Worm (Caenorhabditis elegans) whole organism, L1 larva: ENCODE measurements around the gene rpl-22.

ENCODE experiments used
- C34B4.2 ChIP-seq: sonication (generic microtip); optimal IDR thresholded peaks from 2 replicates; lab custom pipeline; 2017; ENCODE audit warnings: mild to moderate bottlenecking, missing genetic modification characterization, missing compliant biosample characterization
- Y116A8C.19 ChIP-seq: sonication (generic microtip); optimal IDR thresholded peaks from 2 replicates; lab custom pipeline; 2016; ENCODE audit warnings: missing compliant biosample characterization, missing genetic modification characterization, borderline replicate concordance
- alr-1 ChIP-seq: fragments of 200-800 bp; sonication (Bioruptor generic); optimal IDR thresholded peaks from 2 replicates; lab custom pipeline; 2018; ENCODE audit warnings: borderline replicate concordance, mild to moderate bottlenecking, missing genetic modification characterization, missing compliant biosample characterization
- ama-1 ChIP-seq: fragments of 150-350 bp; optimal IDR thresholded peaks from 2 replicates; lab custom pipeline; 2014
- blmp-1 ChIP-seq: fragments of 150-350 bp; optimal IDR thresholded peaks from 2 replicates; lab custom pipeline; 2014; ENCODE audit warnings: missing biosample characterization, missing genetic modification characterization
- ceh-82 ChIP-seq, 3 experiments: fragments of 150-350 bp in 1 of 3; sonication (generic microtip) in 2 of 3; optimal IDR thresholded peaks; 2 replicates each; lab custom pipeline; 2014 to 2017; ENCODE audit warnings: missing biosample characterization in 3 of 3, missing genetic modification characterization in 3 of 3
- ceh-88 ChIP-seq: fragments of 200-800 bp; sonication (Bioruptor generic); IDR thresholded peaks from 2 replicates; pipeline ENCODE4 v1.3.6; 2022; ENCODE audit warnings: missing genetic modification characterization, missing compliant biosample characterization
- ceh-90 ChIP-seq: sonication (generic microtip); optimal IDR thresholded peaks from 2 replicates; lab custom pipeline; 2016; ENCODE audit warnings: missing genetic modification characterization, missing compliant biosample characterization
- dpl-1 ChIP-seq, 3 experiments: fragments of 150-350 bp in 2 of 3; sonication (generic microtip) in 1 of 3; optimal IDR thresholded peaks; 2 replicates each; lab custom pipeline; 2014 to 2017; ENCODE audit warnings: missing biosample characterization in 3 of 3, missing genetic modification characterization in 3 of 3, missing genetic modification reagents in 3 of 3
- dsc-1 ChIP-seq: sonication (generic microtip); optimal IDR thresholded peaks from 2 replicates; lab custom pipeline; 2016; ENCODE audit warnings: mild to moderate bottlenecking, missing genetic modification characterization, missing compliant biosample characterization
- efl-1 ChIP-seq, 4 experiments: fragments of 150-350 bp; optimal IDR thresholded peaks in 3 of 4; peaks in 1 of 4; 1 replicate in 1 of 4; 2 replicates in 3 of 4; lab custom pipeline; 2014; ENCODE audit warnings: missing biosample characterization in 2 of 4, missing genetic modification characterization in 2 of 4, missing genetic modification reagents in 2 of 4
- efl-3 ChIP-seq: fragments of 200-800 bp; sonication (Bioruptor generic); optimal IDR thresholded peaks from 2 replicates; lab custom pipeline; 2018; ENCODE audit warnings: mild to moderate bottlenecking, missing genetic modification characterization, missing compliant biosample characterization
- egl-13 ChIP-seq: sonication (generic microtip); optimal IDR thresholded peaks from 2 replicates; lab custom pipeline; 2016; ENCODE audit warnings: missing genotype, missing genetic modification reagents, missing genetic modification characterization, missing compliant biosample characterization
- elt-3 ChIP-seq, 6 experiments: fragments of 150-350 bp in 1 of 6; sonication (generic microtip); optimal IDR thresholded peaks; 2 replicates each; lab custom pipeline; 2017 to 2018; ENCODE audit warnings: missing biosample characterization in 6 of 6, missing genetic modification characterization in 6 of 6, inconsistent platforms in 1 of 6
- ets-5 ChIP-seq: fragments of 200-800 bp; sonication (Bioruptor generic); IDR thresholded peaks from 2 replicates; pipeline ENCODE4 v1.3.6; 2022; ENCODE audit warnings: missing genetic modification characterization, missing compliant biosample characterization
- fkh-10 ChIP-seq: sonication (generic microtip); optimal IDR thresholded peaks from 2 replicates; lab custom pipeline; 2017; ENCODE audit warnings: missing biosample characterization, missing genetic modification reagents, missing genetic modification characterization
- fkh-4 ChIP-seq: sonication (generic microtip); optimal IDR thresholded peaks from 2 replicates; lab custom pipeline; 2016; ENCODE audit warnings: missing compliant biosample characterization, missing genetic modification characterization, borderline replicate concordance
- fkh-8 ChIP-seq: sonication (generic microtip); optimal IDR thresholded peaks from 2 replicates; lab custom pipeline; 2016; ENCODE audit warnings: mild to moderate bottlenecking, missing genetic modification characterization, missing compliant biosample characterization
- fos-1 ChIP-seq: fragments of 150-350 bp; optimal IDR thresholded peaks from 2 replicates; lab custom pipeline; 2014; ENCODE audit warnings: missing biosample characterization, missing genetic modification characterization
- hlh-4 ChIP-seq: sonication (generic microtip); optimal IDR thresholded peaks from 2 replicates; lab custom pipeline; 2016; ENCODE audit warnings: mild to moderate bottlenecking, missing genetic modification characterization, missing compliant biosample characterization
- hpl-2 ChIP-seq: fragments of 150-350 bp; optimal IDR thresholded peaks from 2 replicates; lab custom pipeline; 2014; ENCODE audit warnings: missing biosample characterization, missing genetic modification reagents, missing genetic modification characterization
- irx-1 ChIP-seq: sonication (generic microtip); optimal IDR thresholded peaks from 2 replicates; lab custom pipeline; 2016; ENCODE audit warnings: missing genetic modification characterization, missing compliant biosample characterization
- isw-1 ChIP-seq: fragments of 200-800 bp; sonication (Bioruptor generic); IDR thresholded peaks from 2 replicates; pipeline ENCODE4 v1.3.6; 2022; ENCODE audit warnings: missing genetic modification characterization, missing compliant biosample characterization
- lin-14 ChIP-seq: fragments of 200-800 bp; sonication (Bioruptor generic); optimal IDR thresholded peaks from 2 replicates; lab custom pipeline; 2018; ENCODE audit warnings: mild to moderate bottlenecking, missing genetic modification characterization, moderate library complexity, missing compliant biosample characterization
- lin-35 ChIP-seq, 2 experiments: fragments of 150-350 bp; optimal IDR thresholded peaks; 2 replicates each; lab custom pipeline; 2014; ENCODE audit warnings: missing biosample characterization in 2 of 2, missing genetic modification characterization in 2 of 2, missing genetic modification reagents in 2 of 2
- lin-39 ChIP-seq: fragments of 150-350 bp; optimal IDR thresholded peaks from 2 replicates; lab custom pipeline; 2014; ENCODE audit warnings: missing biosample characterization, missing genetic modification reagents, missing genetic modification characterization
- lsy-2 ChIP-seq, 2 experiments: fragments of 150-350 bp; optimal IDR thresholded peaks; 2 replicates each; lab custom pipeline; 2014; ENCODE audit warnings: missing biosample characterization in 2 of 2, missing genetic modification characterization in 2 of 2
- mdl-1 ChIP-seq, 2 experiments: fragments of 150-350 bp; optimal IDR thresholded peaks; 2 replicates each; lab custom pipeline; 2014 to 2017; ENCODE audit warnings: missing biosample characterization in 2 of 2, missing genetic modification characterization in 2 of 2, inconsistent platforms in 1 of 2
- mef-2 ChIP-seq: fragments of 150-350 bp; optimal IDR thresholded peaks from 2 replicates; lab custom pipeline; 2014; ENCODE audit warnings: missing biosample characterization, missing genetic modification characterization
- nhr-19 ChIP-seq: fragments of 200-800 bp; sonication (Bioruptor generic); conservative IDR thresholded peaks from 2 replicates; pipeline ENCODE4 v1.3.6; 2022; ENCODE audit warnings: missing genetic modification characterization, missing compliant biosample characterization
- nhr-20 ChIP-seq: sonication (generic microtip); optimal IDR thresholded peaks from 2 replicates; lab custom pipeline; 2016; ENCODE audit warnings: mild to moderate bottlenecking, missing genetic modification characterization, missing compliant biosample characterization
- nhr-237 ChIP-seq: fragments of 150-350 bp; optimal IDR thresholded peaks from 2 replicates; lab custom pipeline; 2014; ENCODE audit warnings: missing biosample characterization, missing genetic modification characterization
- nhr-71 ChIP-seq: sonication (generic microtip); optimal IDR thresholded peaks from 2 replicates; lab custom pipeline; 2016; ENCODE audit warnings: mild to moderate bottlenecking, missing genetic modification characterization, moderate library complexity, missing compliant biosample characterization
- nhr-85 ChIP-seq: sonication (generic microtip); peaks from one replicate; lab custom pipeline; 2016; ENCODE audit warnings: missing genetic modification characterization, inconsistent platforms, missing compliant biosample characterization
- pag-3 ChIP-seq: sonication (generic microtip); optimal IDR thresholded peaks from 2 replicates; lab custom pipeline; 2017; ENCODE audit warnings: missing genetic modification characterization, mild to moderate bottlenecking, missing compliant biosample characterization, antibody characterized with exemption, borderline replicate concordance; ENCODE audit not compliant: insufficient read depth
- pax-3 ChIP-seq: fragments of 200-800 bp; sonication (Bioruptor generic); optimal IDR thresholded peaks from 2 replicates; lab custom pipeline; 2018; ENCODE audit warnings: mild to moderate bottlenecking, missing genetic modification characterization, moderate library complexity, missing compliant biosample characterization
- pqm-1 ChIP-seq: sonication (generic microtip); optimal IDR thresholded peaks from 3 replicates; lab custom pipeline; 2017; ENCODE audit warnings: missing biosample characterization, missing genetic modification characterization
- rnt-1 ChIP-seq: sonication (generic microtip); optimal IDR thresholded peaks from 2 replicates; lab custom pipeline; 2016; ENCODE audit warnings: mild to moderate bottlenecking, missing genetic modification characterization, moderate library complexity, missing compliant biosample characterization
- snu-23 ChIP-seq: sonication (generic microtip); optimal IDR thresholded peaks from 2 replicates; lab custom pipeline; 2016; ENCODE audit warnings: missing genetic modification characterization, missing compliant biosample characterization
- tbx-2 ChIP-seq: sonication (generic microtip); optimal IDR thresholded peaks from 2 replicates; lab custom pipeline; 2016; ENCODE audit warnings: missing genetic modification characterization, missing compliant biosample characterization
- unc-62 ChIP-seq: fragments of 150-350 bp; optimal IDR thresholded peaks from 2 replicates; lab custom pipeline; 2014; ENCODE audit warnings: missing biosample characterization, missing genetic modification reagents, missing genetic modification characterization
- unc-98 ChIP-seq: fragments of 200-800 bp; sonication (Bioruptor generic); IDR thresholded peaks from 2 replicates; pipeline ENCODE4 v1.3.6; 2022; ENCODE audit warnings: missing genetic modification characterization, missing compliant biosample characterization
- xbp-1 ChIP-seq: sonication (generic microtip); optimal IDR thresholded peaks from 2 replicates; lab custom pipeline; 2016; ENCODE audit warnings: missing genetic modification characterization, missing compliant biosample characterization
- zip-4 ChIP-seq: fragments of 200-800 bp; sonication (Bioruptor generic); optimal IDR thresholded peaks from 2 replicates; lab custom pipeline; 2018; ENCODE audit warnings: mild to moderate bottlenecking, missing genetic modification characterization, moderate library complexity, missing compliant biosample characterization
- ztf-4 ChIP-seq: fragments of 150-350 bp; optimal IDR thresholded peaks from 2 replicates; lab custom pipeline; 2014; ENCODE audit warnings: missing biosample characterization, missing genetic modification characterization

rpl-22 gene

ce11 chrII:5019389-5020108, 35.9 kb upstream of the rpl-22 start (continued):
- TF ChIP-seq mdl-1 (tag; optimal IDR thresholded peaks at IDR 0.05; lab: Kevin White, UChicago): peak in 1 of 2 experiments; percentile 23
- TF ChIP-seq dsc-1 (tag; lab: Kevin White, UChicago): no peak
- TF ChIP-seq efl-1 (optimal IDR thresholded peaks at IDR 0.05; lab: Kevin White, UChicago): no peak
- peak in 1 of 2 experiments; percentile 89 for TF ChIP-seq efl-1 (GFP tag; optimal IDR thresholded peaks at IDR 0.05 in 1 of 2; lab: Kevin White, UChicago)
- TF ChIP-seq C34B4.2 (tag; lab: Kevin White, UChicago): no peak
- TF ChIP-seq zip-4 (GFP tag; lab: Kevin White, UChicago): no peak
- no peak for TF ChIP-seq egl-13
- peak; percentile 57 for TF ChIP-seq nhr-20
- TF ChIP-seq tbx-2 (tag; lab: Kevin White, UChicago): no peak
- TF ChIP-seq fkh-10 (GFP tag; lab: Kevin White, UChicago): no peak
- no peak for TF ChIP-seq ztf-4 (tag; lab: Kevin White, UChicago)
- TF ChIP-seq unc-98 (GFP tag; lab: Robert Waterston, UW): no peak
- no peak for TF ChIP-seq Y116A8C.19 (tag; lab: Kevin White, UChicago)
- no peak for TF ChIP-seq lin-39
- no peak for TF ChIP-seq fkh-4 (tag; lab: Kevin White, UChicago)
- TF ChIP-seq pag-3 (tag; lab: Kevin White, UChicago): no peak
- no peak for TF ChIP-seq fos-1 (tag; lab: Kevin White, UChicago)
- TF ChIP-seq hpl-2: no peak
- TF ChIP-seq snu-23 (GFP tag; lab: Kevin White, UChicago): peak; percentile 53
- TF ChIP-seq lin-35 (GFP tag; optimal IDR thresholded peaks at IDR 0.05; lab: Kevin White, UChicago): no peak
- no peak for TF ChIP-seq ceh-82 (tag; optimal IDR thresholded peaks at IDR 0.05; lab: Kevin White, UChicago)
- 0 out of 2 replicates have a peak, but pooled peaks have one; percentile 16 for TF ChIP-seq ceh-88
- no peak for TF ChIP-seq alr-1 (tag; lab: Kevin White, UChicago)
- no peak for TF ChIP-seq efl-3 (GFP tag; lab: Kevin White, UChicago)
- peak; percentile 89 for TF ChIP-seq nhr-85 (tag; lab: Kevin White, UChicago)
- peak; percentile 54 for TF ChIP-seq nhr-71
- no peak for TF ChIP-seq nhr-19 (GFP tag; lab: Robert Waterston, UW)
- peak; percentile 20 for TF ChIP-seq pqm-1 (tag; lab: Kevin White, UChicago)
- TF ChIP-seq lsy-2 (tag; optimal IDR thresholded peaks at IDR 0.05; lab: Kevin White, UChicago): peak; percentile 10 to 60
- TF ChIP-seq ets-5: no peak
- no peak for TF ChIP-seq nhr-237 (tag; lab: Kevin White, UChicago)
- no peak for TF ChIP-seq mef-2 (tag; lab: Kevin White, UChicago)
- TF ChIP-seq xbp-1 (tag; lab: Kevin White, UChicago): no peak
- peak in 5 of 6 experiments; percentile 12 to 89 (median 84) for TF ChIP-seq elt-3 (tag; optimal IDR thresholded peaks at IDR 0.05; lab: Kevin White, UChicago)
- no peak for TF ChIP-seq rnt-1 (tag; lab: Kevin White, UChicago)
- no peak for TF ChIP-seq ceh-90 (tag; lab: Kevin White, UChicago)
- TF ChIP-seq ama-1 (lab: Kevin White, UChicago): no peak
- TF ChIP-seq hlh-4: no peak
- TF ChIP-seq isw-1 (GFP tag; lab: Robert Waterston, UW): no peak
- peak; percentile 81 for TF ChIP-seq lin-14 (GFP tag; lab: Kevin White, UChicago)
- TF ChIP-seq pax-3 (tag; lab: Kevin White, UChicago): no peak
- TF ChIP-seq unc-62: no peak
- no peak for TF ChIP-seq irx-1 (tag; lab: Kevin White, UChicago)
- TF ChIP-seq blmp-1 (tag; lab: Kevin White, UChicago): peak; percentile 24
- peak in 1 of 3 experiments; percentile 15 for TF ChIP-seq dpl-1 (GFP tag; optimal IDR thresholded peaks at IDR 0.05; lab: Kevin White, UChicago)
- TF ChIP-seq fkh-8 (tag; lab: Kevin White, UChicago): no peak
